Worm (Caenorhabditis elegans) whole organism, early embryonic: ENCODE results near the gene R01H2.4.

Source experiments
- B0310.2 ChIP-seq: sonication (generic microtip); optimal IDR thresholded peaks from 2 replicates; lab custom pipeline; 2016; ENCODE audit warnings: mild to moderate bottlenecking, missing genetic modification characterization, missing compliant biosample characterization
- F13C5.2 ChIP-seq: sonication (generic microtip); optimal IDR thresholded peaks from 2 replicates; lab custom pipeline; 2017; ENCODE audit warnings: mild to moderate bottlenecking, missing genetic modification characterization, inconsistent platforms, missing compliant biosample characterization
- aly-1 ChIP-seq: sonication (generic microtip); optimal IDR thresholded peaks from 2 replicates; lab custom pipeline; 2016; ENCODE audit warnings: missing genetic modification characterization, missing compliant biosample characterization
- ama-1 ChIP-seq: fragments of 150-350 bp; optimal IDR thresholded peaks from 2 replicates; lab custom pipeline; 2014
- ceh-13 ChIP-seq: fragments of 200-800 bp; sonication (Bioruptor generic); optimal IDR thresholded peaks from 2 replicates; lab custom pipeline; 2018; ENCODE audit warnings: mild to moderate bottlenecking, missing genetic modification characterization, missing compliant biosample characterization
- ceh-36 ChIP-seq: sonication (generic microtip); optimal IDR thresholded peaks from 2 replicates; lab custom pipeline; 2016; ENCODE audit warnings: missing genetic modification characterization, inconsistent platforms, missing compliant biosample characterization
- ets-7 ChIP-seq: sonication (generic microtip); optimal IDR thresholded peaks from 2 replicates; lab custom pipeline; 2016; ENCODE audit warnings: missing genotype, missing genetic modification characterization, missing compliant biosample characterization
- flt-1 ChIP-seq: fragments of 200-800 bp; sonication (Bioruptor generic); IDR thresholded peaks from 2 replicates; pipeline ENCODE4 v1.3.6; 2022; ENCODE audit warnings: missing genetic modification characterization, missing compliant biosample characterization
- hmbx-1 ChIP-seq: sonication (generic microtip); optimal IDR thresholded peaks from 2 replicates; lab custom pipeline; 2016; ENCODE audit warnings: mild to moderate bottlenecking, missing genetic modification characterization, missing compliant biosample characterization
- hmg-4 ChIP-seq: fragments of 200-800 bp; sonication (Bioruptor generic); optimal IDR thresholded peaks from 2 replicates; lab custom pipeline; 2018; ENCODE audit warnings: mild to moderate bottlenecking, missing genetic modification characterization, missing compliant biosample characterization
- hnd-1 ChIP-seq: sonication (generic microtip); optimal IDR thresholded peaks from 2 replicates; lab custom pipeline; 2016; ENCODE audit warnings: missing genetic modification characterization, missing compliant biosample characterization
- pes-1 ChIP-seq: fragments of 200-800 bp; sonication (Bioruptor generic); IDR thresholded peaks from 2 replicates; pipeline ENCODE4 v1.3.6; 2022; ENCODE audit warnings: missing genetic modification reagents, missing genetic modification characterization, missing compliant biosample characterization
- scrt-1 ChIP-seq: fragments of 200-800 bp; sonication (Bioruptor generic); IDR thresholded peaks from 2 replicates; pipeline ENCODE4 v1.3.6; 2022; ENCODE audit warnings: missing genetic modification characterization, missing compliant biosample characterization
- sea-1 ChIP-seq: fragments of 200-800 bp; sonication (Bioruptor generic); conservative IDR thresholded peaks from 2 replicates; pipeline ENCODE4 v1.3.6; 2022; ENCODE audit warnings: missing genetic modification characterization, missing compliant biosample characterization
- tbx-11 ChIP-seq: fragments of 200-800 bp; sonication (Bioruptor generic); IDR thresholded peaks from 2 replicates; pipeline ENCODE4 v1.3.6; 2022; ENCODE audit warnings: missing genetic modification characterization, missing compliant biosample characterization
- tbx-37 ChIP-seq: fragments of 200-800 bp; sonication (Bioruptor generic); conservative IDR thresholded peaks from 2 replicates; pipeline ENCODE4 v1.3.6; 2022; ENCODE audit warnings: missing genetic modification reagents, missing genetic modification characterization, missing compliant biosample characterization
- tra-4 ChIP-seq: sonication (generic microtip); optimal IDR thresholded peaks from 2 replicates; lab custom pipeline; 2017; ENCODE audit warnings: missing genetic modification characterization, missing compliant biosample characterization

Gene R01H2.4

ce11 chrIII:7025839-7026238 lies 38.2 kb downstream of the R01H2.4 start:
- TF ChIP-seq hmg-4 (no peak), sea-1 (no peak), tbx-11 (no peak), tbx-37 (no peak), B0310.2 (no peak), pes-1 (GFP tag; lab: Robert Waterston, UW) (no peak), flt-1 (no peak), ets-7 (no peak), ama-1 (lab: Kevin White, UChicago) (no peak), F13C5.2 (tag; lab: Kevin White, UChicago) (no peak), ceh-36 (no peak), scrt-1 (no peak), hnd-1 (tag; lab: Kevin White, UChicago) (no peak), hmbx-1 (tag; lab: Kevin White, UChicago) (no peak), aly-1 (no peak), tra-4 (tag; lab: Kevin White, UChicago) (no peak), ceh-13 (no peak)

DNA sequence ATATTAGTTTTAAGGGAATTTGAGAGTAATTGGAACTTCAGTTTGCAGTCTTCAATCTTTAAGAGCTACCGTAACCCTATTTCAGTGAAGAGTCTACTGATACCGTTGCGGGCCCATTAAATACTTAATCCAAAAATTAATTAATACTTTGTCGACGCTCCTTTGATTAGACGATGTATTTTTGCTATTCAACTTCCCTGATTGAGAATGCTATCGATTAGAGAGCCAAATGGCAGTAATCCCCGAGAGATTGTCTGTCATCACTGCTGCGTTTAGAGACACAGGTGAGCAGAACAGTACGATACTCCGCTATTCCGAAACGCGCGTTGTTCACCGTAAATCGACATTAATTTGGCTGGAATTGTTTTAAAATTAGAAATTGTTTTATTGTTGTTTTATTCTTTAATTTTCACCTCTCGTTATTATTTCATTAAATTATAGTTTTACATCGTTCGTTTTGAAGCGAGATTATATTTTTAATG lies 42.9 kb downstream of the R01H2.4 start, which contains the start of gene rfl-1:
Gene rfl-1, plus strand, starts transcription at position 51 of the 482 bp plus-strand sequence.
- TF ChIP-seq hnd-1 (tag; lab: Kevin White, UChicago): no peak
- TF ChIP-seq tra-4 (tag; lab: Kevin White, UChicago): no peak
- TF ChIP-seq ets-7: no peak
- TF ChIP-seq pes-1 (GFP tag; lab: Robert Waterston, UW): no peak
- no peak for TF ChIP-seq ceh-36
- TF ChIP-seq hmbx-1 (tag; lab: Kevin White, UChicago): no peak
- no peak for TF ChIP-seq ama-1 (lab: Kevin White, UChicago)
- TF ChIP-seq B0310.2: no peak
- TF ChIP-seq tbx-11: no peak
- TF ChIP-seq hmg-4: no peak
- no peak for TF ChIP-seq flt-1
- TF ChIP-seq F13C5.2 (tag; lab: Kevin White, UChicago): no peak
- no peak for TF ChIP-seq scrt-1
- TF ChIP-seq tbx-37: no peak
- TF ChIP-seq aly-1: no peak

DNA sequence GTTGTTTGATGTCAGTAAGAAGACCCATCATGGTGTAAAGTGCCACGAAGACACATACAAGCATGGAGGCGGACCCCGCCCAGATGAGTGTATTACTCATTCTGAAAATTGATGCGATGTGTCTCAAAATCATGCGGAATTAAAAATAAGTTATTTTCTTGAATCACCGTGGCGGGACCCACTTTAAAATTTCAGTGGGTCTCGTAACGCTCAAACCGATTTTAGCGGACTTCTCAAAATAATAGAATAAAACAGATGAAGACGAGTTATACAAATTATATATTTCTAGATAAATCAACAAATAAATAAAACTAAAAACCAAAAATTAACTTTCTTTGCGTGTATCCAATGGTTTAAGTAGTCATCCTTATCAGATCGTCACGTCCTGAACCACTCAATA lies 43.6 kb downstream of the R01H2.4 start, which contains the start of gene col-8:
Gene col-8, minus strand, starts transcription at position 101 of the 400 bp plus-strand sequence.
- TF ChIP-seq F13C5.2 (tag; lab: Kevin White, UChicago): no peak

ce11 chrIII:7019724-7020123 lies 44.4 kb downstream of the R01H2.4 start:
- TF ChIP-seq B0310.2 (no peak), flt-1 (no peak), ama-1 (lab: Kevin White, UChicago) (no peak)

DNA sequence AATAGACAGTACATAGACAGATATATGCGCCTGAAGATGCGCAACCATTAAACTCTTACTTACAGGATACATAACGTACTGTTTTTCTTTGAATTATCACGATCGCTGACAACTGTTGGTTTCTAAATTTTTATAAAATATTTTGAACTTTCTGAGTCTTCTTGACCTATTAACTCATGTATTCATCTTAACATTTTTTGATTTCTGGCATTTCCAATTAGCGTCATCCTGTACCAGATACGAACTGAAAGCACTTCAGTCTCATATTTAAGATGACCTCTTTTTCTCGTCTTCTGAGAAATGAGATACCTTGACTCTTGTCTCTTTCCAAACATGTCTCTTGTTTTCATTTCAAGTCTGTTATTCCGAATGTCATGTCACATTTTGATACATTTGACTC lies 50.3 kb downstream of the R01H2.4 start:
- TF ChIP-seq B0310.2 (no peak), tbx-11 (no peak), aly-1 (no peak), tra-4 (tag; lab: Kevin White, UChicago) (no peak), hmbx-1 (tag; lab: Kevin White, UChicago) (no peak), tbx-37 (no peak), hmg-4 (no peak), ama-1 (lab: Kevin White, UChicago) (no peak), flt-1 (no peak), ceh-13 (no peak), ceh-36 (no peak), hnd-1 (tag; lab: Kevin White, UChicago) (no peak), sea-1 (no peak), pes-1 (GFP tag; lab: Robert Waterston, UW) (no peak), scrt-1 (no peak), F13C5.2 (tag; lab: Kevin White, UChicago) (no peak), ets-7 (no peak)

DNA sequence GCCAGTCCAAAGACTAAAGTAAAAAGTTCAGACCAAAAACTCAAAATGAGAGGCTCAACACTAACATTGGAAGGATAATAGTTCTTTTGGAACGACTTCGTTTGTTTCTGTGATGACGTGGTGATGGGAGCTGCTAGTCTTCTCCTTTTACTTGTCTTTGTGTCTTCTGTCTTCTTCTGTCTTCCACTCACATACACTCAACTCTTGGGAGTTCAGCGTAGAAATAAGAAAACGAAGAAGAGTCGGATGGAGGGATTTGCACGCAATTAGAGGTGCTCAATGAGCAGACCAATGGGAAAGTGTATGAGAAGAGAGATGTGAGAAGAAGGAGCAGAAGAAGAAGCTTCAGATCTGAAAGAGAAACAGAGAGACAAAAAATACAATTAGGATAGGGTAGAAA lies 52.0 kb downstream of the R01H2.4 start:
- TF ChIP-seq B0310.2 (no peak), scrt-1 (no peak), ceh-36 (no peak), hnd-1 (tag; lab: Kevin White, UChicago) (no peak), F13C5.2 (tag; lab: Kevin White, UChicago) (no peak), tbx-37 (no peak), aly-1 (no peak), ama-1 (lab: Kevin White, UChicago) (no peak), tra-4 (tag; lab: Kevin White, UChicago) (no peak), tbx-11 (no peak), sea-1 (no peak), ets-7 (no peak), pes-1 (GFP tag; lab: Robert Waterston, UW) (no peak), hmg-4 (no peak), ceh-13 (no peak), flt-1 (no peak), hmbx-1 (tag; lab: Kevin White, UChicago) (no peak)
